Fruit fly (Drosophila melanogaster) S2 (cell line): ENCODE measurements around the gene CG43052.

Source experiments
- CG8478 ChIP-seq: fragments of >200 bp; optimal IDR thresholded peaks from 2 replicates; lab custom pipeline; 2018
- CTCF ChIP-seq, 2 experiments: fragments of >200 bp; optimal IDR thresholded peaks; 2 replicates each; lab custom pipeline; 2018

The CG43052 gene

DNA sequence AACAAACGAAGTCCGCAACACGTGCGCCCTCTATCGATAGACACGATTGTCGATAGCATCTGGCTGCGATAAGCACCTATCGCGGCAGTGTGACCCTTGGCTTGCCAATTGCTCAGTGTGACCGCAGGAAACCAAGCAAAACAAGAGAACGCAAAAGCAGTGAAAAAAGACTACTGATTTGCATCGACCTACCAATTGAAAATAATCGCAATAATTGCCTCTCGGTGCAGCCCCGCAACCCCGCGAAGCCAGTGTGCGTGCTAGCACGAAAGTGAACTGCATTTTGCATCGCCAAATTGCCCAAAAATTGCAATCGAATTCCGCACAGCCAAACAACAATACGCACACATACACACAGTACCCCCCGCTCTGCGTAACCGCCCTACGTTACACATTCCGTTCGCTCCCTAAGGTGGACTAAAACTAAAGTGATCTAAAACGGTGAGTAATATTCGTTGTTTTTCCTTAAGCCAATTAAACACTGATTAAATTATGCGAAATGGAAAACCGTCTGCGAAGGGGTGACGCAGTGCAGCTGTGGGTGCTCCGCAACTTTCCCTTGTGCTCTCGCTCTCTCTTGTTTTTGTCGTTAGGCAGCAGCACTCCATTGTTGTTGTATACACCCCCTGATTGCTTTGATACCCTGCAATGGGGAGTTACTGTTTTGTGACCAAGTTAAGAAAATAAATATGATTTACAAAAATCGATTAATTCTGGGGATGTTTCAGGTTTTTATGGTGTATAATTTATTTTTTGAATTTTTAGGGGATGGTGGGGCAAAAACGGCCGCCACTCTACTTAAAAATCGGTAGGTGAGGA is 3.4 kb downstream of the CG43052 start, which contains the start of gene Rab14:
TSS of gene Rab14 (plus strand) at position 113 of the 819 bp plus-strand sequence.
- TF ChIP-seq CG8478 (lab: Kevin White, UChicago) (no peak), CTCF (optimal IDR thresholded peaks at IDR 0.05; lab: Kevin White, UChicago) (peak; percentile 85 to 90)

dm6 chr2L:14355852-14356174 is 3.9 kb downstream of the CG43052 start:
- TF ChIP-seq CTCF (optimal IDR thresholded peaks at IDR 0.05; lab: Kevin White, UChicago) (no peak), CG8478 (lab: Kevin White, UChicago) (no peak)

DNA sequence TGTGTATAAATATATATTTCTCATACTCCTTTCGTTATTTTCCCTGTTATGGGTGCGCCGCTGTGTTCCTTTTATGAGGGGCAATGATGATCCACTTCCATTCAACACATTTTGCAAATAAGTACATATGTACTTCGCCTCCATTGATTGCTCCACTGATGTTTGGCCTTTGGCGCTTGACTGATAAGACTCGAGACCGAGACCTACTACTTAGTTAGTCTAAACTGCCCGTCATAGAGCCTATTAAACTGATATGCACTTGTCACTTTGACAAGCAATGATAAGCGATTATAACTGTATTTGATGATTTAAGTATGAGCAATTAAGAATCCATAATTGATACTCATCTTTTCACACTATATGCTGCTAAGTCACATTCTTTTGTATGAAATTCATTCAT is 4.4 kb downstream of the CG43052 start:
- TF ChIP-seq CG8478 (lab: Kevin White, UChicago) (no peak), CTCF (optimal IDR thresholded peaks at IDR 0.05; lab: Kevin White, UChicago) (no peak)

- TF ChIP-seq CG8478 (lab: Kevin White, UChicago) (no peak), CTCF (optimal IDR thresholded peaks at IDR 0.05; lab: Kevin White, UChicago) (no peak)
These were observed 5.0 kb downstream of the CG43052 start for dm6 chr2L:14356793-14357372.

dm6 chr2L:14358780-14359462 is 7.0 kb downstream of the CG43052 start, which contains the start of gene Pgant35A:
Gene Pgant35A, plus strand, starts transcription at chr2L:14359252.
- peak; percentile 4 to 33 for TF ChIP-seq CTCF (optimal IDR thresholded peaks at IDR 0.05; lab: Kevin White, UChicago)
- TF ChIP-seq CG8478 (lab: Kevin White, UChicago): no peak

- no peak for TF ChIP-seq CG8478 (lab: Kevin White, UChicago)
- TF ChIP-seq CTCF (optimal IDR thresholded peaks at IDR 0.05; lab: Kevin White, UChicago): no peak
These were observed 9.4 kb downstream of the CG43052 start for dm6 chr2L:14361281-14361680.

dm6 chr2L:14361736-14362180 is 9.9 kb downstream of the CG43052 start, which contains the start of gene spel1:
Gene spel1, plus strand, starts transcription at chr2L:14362069.
- TF ChIP-seq CTCF (optimal IDR thresholded peaks at IDR 0.05; lab: Kevin White, UChicago) (no peak), CG8478 (lab: Kevin White, UChicago) (no peak)

DNA sequence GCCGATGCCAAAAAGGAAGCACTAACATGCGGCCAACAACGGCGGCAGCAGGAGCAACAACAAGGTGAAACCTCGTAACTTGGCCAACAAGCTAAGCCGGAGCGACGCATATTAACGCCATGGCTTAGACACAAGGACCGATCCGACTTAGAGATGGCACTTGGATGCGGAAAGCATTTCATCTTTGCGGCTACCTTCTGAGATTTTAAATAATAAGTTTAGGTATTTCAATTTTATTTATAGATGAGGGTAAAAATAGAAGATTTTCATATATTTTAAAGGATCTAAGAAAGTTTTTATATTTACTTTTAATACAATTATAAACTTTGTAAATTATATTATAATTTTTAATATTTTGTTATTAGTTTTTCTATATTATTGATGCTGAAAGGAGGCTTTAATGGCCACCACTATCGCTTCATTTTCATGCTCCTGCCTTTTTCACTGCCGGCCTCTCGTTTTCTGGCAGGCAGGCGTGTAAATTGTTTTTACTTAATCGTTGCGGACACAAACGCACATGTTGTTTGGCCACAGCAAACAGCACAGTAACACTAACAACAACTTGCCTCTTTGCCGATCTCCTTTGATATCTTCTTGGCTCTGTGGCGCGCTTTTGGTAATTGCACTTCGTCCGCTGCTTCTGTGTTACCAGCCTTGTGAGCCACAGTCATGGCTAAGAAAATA is 14.9 kb downstream of the CG43052 start:
- TF ChIP-seq CG8478 (lab: Kevin White, UChicago) (no peak), CTCF (optimal IDR thresholded peaks at IDR 0.05; lab: Kevin White, UChicago) (no peak)

- TF ChIP-seq CG8478 (lab: Kevin White, UChicago): no peak
- TF ChIP-seq CTCF (optimal IDR thresholded peaks at IDR 0.05; lab: Kevin White, UChicago): no peak
These were observed 15.4 kb downstream of the CG43052 start for dm6 chr2L:14367274-14367669.

DNA sequence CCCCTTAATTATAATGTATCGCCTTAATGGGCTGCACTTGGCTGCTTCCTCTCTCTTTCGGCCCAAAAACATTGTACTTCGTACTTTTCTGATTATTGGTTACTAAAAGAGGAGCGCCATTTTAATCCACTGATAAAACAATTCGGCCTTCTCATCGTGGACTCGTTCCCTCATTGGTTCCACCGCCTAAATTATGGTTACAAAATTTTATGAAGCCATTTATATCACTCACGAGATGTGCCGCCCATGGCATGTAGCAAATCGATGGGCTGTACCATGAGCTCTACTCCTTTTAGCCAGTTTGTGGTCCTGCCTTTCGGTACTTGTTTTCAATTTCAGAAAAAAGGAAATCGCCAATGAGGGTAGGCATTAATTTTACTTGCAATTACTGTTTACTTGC is 17.0 kb downstream of the CG43052 start:
- TF ChIP-seq CTCF (optimal IDR thresholded peaks at IDR 0.05; lab: Kevin White, UChicago) (no peak), CG8478 (lab: Kevin White, UChicago) (no peak)

DNA sequence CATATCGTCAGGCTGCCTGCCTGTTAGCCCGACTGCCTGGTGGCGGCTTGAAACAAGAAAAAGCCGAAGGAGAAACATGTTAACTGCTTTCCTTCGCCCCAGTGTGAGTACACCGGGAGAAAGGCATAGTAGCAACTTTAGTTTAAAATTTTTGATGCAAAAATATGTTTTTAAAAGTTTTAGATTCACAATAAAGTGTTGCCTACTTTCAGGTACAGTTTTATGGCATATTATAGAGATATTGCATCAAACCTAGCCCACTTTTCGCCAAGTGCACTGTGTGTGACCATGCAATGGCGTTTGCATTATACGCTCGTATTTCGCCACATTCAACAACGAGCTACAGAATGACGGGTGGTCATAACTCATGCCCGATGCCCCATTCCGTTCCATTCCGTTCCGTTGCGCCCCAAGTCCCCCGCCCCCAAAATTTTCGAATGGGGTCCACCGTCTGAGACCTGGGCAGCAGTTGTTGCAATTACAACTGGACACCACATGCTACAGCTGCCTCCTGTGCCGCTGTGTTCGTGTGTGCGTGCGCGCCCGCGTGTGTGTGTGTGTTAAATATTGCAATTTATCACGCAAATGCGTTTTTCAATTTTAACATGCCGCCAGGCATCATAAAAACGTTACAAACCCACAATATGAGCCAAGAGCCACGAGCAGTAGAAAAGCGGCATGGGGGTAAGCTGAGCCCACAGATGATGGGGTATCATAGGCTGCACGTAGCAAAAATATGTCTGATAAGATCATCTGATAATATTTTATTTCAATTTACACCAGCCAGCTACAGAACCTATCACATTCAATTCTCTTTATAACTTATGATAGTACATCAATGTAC is 18.3 kb downstream of the CG43052 start:
- TF ChIP-seq CG8478 (lab: Kevin White, UChicago) (no peak), CTCF (optimal IDR thresholded peaks at IDR 0.05; lab: Kevin White, UChicago) (no peak)

DNA sequence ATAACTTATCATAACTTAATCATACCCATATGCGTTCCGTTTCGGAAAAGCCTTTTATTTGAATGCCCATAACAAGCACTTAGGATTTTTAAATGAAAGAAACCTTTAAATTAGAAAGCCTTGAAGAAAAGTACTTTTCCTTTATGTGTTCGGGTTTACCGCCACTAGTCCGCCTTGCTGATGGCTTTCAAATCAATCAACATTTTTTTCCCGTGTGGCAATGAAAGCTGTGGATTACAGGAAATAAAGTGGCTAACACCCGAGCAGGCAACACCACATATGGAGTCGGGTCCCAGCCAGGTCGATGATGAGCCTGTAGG is 18.9 kb downstream of the CG43052 start:
- TF ChIP-seq CTCF (optimal IDR thresholded peaks at IDR 0.05; lab: Kevin White, UChicago): no peak
- TF ChIP-seq CG8478 (lab: Kevin White, UChicago): no peak

DNA sequence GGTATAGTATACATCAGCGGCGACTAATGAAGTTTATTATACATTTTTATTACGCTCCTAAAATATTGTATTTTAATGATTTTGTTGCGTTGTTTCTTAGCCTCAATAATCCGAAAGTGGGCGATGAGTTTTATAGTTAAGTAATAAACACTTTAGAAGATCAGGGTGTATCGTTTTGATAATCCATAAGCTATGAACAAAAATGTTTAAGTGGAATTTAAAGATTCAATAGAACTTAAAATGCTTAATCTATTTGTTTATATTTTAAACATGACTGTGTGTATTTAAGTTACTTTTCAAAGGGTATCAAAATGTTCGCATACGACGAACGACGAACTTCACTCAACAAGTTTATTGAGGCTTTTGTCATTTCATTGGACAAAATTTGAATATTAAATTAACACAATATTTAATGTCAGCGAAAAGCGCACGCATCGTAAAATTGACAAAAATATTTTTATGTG is 20.4 kb downstream of the CG43052 start:
- no peak for TF ChIP-seq CTCF (optimal IDR thresholded peaks at IDR 0.05; lab: Kevin White, UChicago)
- no peak for TF ChIP-seq CG8478 (lab: Kevin White, UChicago)

- TF ChIP-seq CTCF (optimal IDR thresholded peaks at IDR 0.05; lab: Kevin White, UChicago): no peak
- no peak for TF ChIP-seq CG8478 (lab: Kevin White, UChicago)
These were observed 21.4 kb downstream of the CG43052 start for dm6 chr2L:14373250-14373649.
